Worm (Caenorhabditis elegans): ENCODE results near the gene pho-1.

DNA sequence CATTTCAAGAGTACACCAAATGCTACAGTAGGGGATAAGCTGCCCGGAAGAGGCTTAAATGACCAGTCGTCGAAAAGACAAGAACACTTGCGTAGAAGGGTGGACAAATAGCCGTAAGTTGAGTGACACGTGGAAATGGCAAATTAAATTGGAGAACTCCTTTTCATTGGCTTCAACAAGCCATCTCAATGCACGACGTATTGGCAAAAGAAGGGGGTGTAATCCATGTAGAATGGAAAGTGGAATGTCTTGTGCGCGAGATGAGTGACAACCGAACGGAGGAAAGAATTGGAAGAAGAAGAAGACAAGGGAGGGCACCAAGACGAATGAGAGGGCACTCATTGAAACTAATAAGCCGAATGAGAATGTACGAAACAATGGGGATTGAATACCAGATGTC lies 7.0 kb downstream of the pho-1 start:
- TF ChIP-seq him-1 (tag; optimal IDR thresholded peaks at IDR 0.05) (no peak), W03F9.2 (tag; optimal IDR thresholded peaks at IDR 0.05) (no peak), dao-5 (tag; optimal IDR thresholded peaks at IDR 0.05) (no peak)
